Worm (Caenorhabditis elegans): Measurements from ENCODE around the gene math-45.
A peak's percentile ranks its signal among the peaks of the same experiment; 100 is the strongest.

Gene math-45

DNA sequence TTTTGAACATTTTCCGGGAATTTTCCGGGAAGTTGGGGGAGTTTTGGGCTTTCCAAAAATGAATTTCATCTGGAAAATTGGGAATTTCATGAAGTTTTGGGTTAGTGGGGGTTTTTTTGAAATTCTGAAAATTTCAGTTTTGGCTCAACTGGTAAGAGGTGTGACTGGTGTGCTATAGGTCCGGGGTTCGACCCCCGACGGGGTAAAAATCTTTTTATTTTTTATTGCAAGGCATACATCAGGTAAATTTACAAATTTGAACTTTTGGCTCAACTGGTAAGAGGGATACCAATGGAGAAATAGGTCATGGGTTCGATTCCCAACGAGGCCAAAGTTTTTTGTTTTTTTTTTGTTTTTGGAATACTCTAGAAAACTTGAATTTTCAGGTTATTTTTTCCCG lies 35.6 kb downstream of the math-45 start:
- TF ChIP-seq gei-8 (GFP tag; optimal IDR thresholded peaks at IDR 0.05) (no peak), daf-12 (tag; optimal IDR thresholded peaks at IDR 0.05) (no peak), nhr-28 (tag; optimal IDR thresholded peaks at IDR 0.05) (no peak), egl-27 (tag; optimal IDR thresholded peaks at IDR 0.05) (no peak), nhr-10 (tag; optimal IDR thresholded peaks at IDR 0.05) (no peak), R02D3.7 (tag; optimal IDR thresholded peaks at IDR 0.05) (no peak)

ce11 chrII:1478522-1478921 lies 38.7 kb downstream of the math-45 start:
- TF ChIP-seq T20F7.1 (GFP tag; optimal IDR thresholded peaks at IDR 0.05) (no peak), nhr-111 (GFP tag; optimal IDR thresholded peaks at IDR 0.05) (no peak), F37D6.2 (tag; optimal IDR thresholded peaks at IDR 0.05) (no peak), cey-2 (tag; optimal IDR thresholded peaks at IDR 0.05; ENCODE audit: borderline replicate concordance, insufficient read depth) (no peak), nhr-41 (GFP tag; IDR thresholded peaks at IDR 0.05) (no peak), ztf-11 (tag; optimal IDR thresholded peaks at IDR 0.05) (no peak), nhr-48 (tag; optimal IDR thresholded peaks at IDR 0.05) (no peak), ceh-44 (GFP tag; IDR thresholded peaks at IDR 0.05) (no peak), R02D3.7 (tag; optimal IDR thresholded peaks at IDR 0.05) (no peak), jun-1 (tag; optimal IDR thresholded peaks at IDR 0.05) (no peak), madf-5 (GFP tag; IDR thresholded peaks at IDR 0.05) (no peak), Y105C5A.15 (GFP tag; IDR thresholded peaks at IDR 0.05) (no peak), D1046.2 (GFP tag; IDR thresholded peaks at IDR 0.05) (no peak), daf-12 (tag; optimal IDR thresholded peaks at IDR 0.05) (no peak), daf-19 (GFP tag; conservative IDR thresholded peaks at IDR 0.05) (no peak), hlh-30 (tag; optimal IDR thresholded peaks at IDR 0.05; ENCODE audit: insufficient read depth) (no peak), F26F4.8 (GFP tag; conservative IDR thresholded peaks at IDR 0.05) (no peak)

ce11 chrII:1477975-1478374 lies 39.3 kb downstream of the math-45 start:
- TF ChIP-seq dmd-9 (GFP tag; IDR thresholded peaks at IDR 0.05), result no peak
- no peak for TF ChIP-seq mxl-2 (GFP tag; conservative IDR thresholded peaks at IDR 0.05)
- TF ChIP-seq egl-43 (GFP tag; IDR thresholded peaks at IDR 0.05), result no peak
- TF ChIP-seq lin-15B (tag; optimal IDR thresholded peaks at IDR 0.05), result no peak
- TF ChIP-seq ama-1 (optimal IDR thresholded peaks at IDR 0.05), result no peak
- 0 out of 2 replicates have a peak, but pooled peaks have one; percentile 30 for TF ChIP-seq snpc-1.2 (GFP tag; IDR thresholded peaks at IDR 0.05)
- no peak for TF ChIP-seq dpl-1 (GFP tag; optimal IDR thresholded peaks at IDR 0.05)
- no peak for TF ChIP-seq ztf-11 (tag; optimal IDR thresholded peaks at IDR 0.05)
- peak in 1 of 2 experiments; percentile 17 for TF ChIP-seq unc-62 (GFP tag; optimal IDR thresholded peaks at IDR 0.05 in 1 of 2)
- TF ChIP-seq unc-62 (tag; optimal IDR thresholded peaks at IDR 0.05), result no peak
- no peak for TF ChIP-seq aha-1 (tag)
- TF ChIP-seq lin-39 (tag; optimal IDR thresholded peaks at IDR 0.05), result no peak
- no peak for TF ChIP-seq set-16 (GFP tag; IDR thresholded peaks at IDR 0.05)
- no peak for TF ChIP-seq nhr-76 (tag; optimal IDR thresholded peaks at IDR 0.05)
- no peak for TF ChIP-seq dmd-6 (GFP tag; IDR thresholded peaks at IDR 0.05)
- TF ChIP-seq daf-12 (tag; optimal IDR thresholded peaks at IDR 0.05), result no peak
- TF ChIP-seq nhr-10 (tag; optimal IDR thresholded peaks at IDR 0.05), result no peak
- TF ChIP-seq Y48G9A.11 (GFP tag; IDR thresholded peaks at IDR 0.05), result no peak

- no peak for TF ChIP-seq pqm-1 (tag; optimal IDR thresholded peaks at IDR 0.05)
- 0 out of 2 replicates have a peak, but pooled peaks have one; percentile 17 for TF ChIP-seq lin-38 (GFP tag; IDR thresholded peaks at IDR 0.05)
- TF ChIP-seq pha-4 (GFP tag; IDR thresholded peaks at IDR 0.05), result 0 out of 2 replicates have a peak, but pooled peaks have one; percentile 9
- no peak for TF ChIP-seq pha-4 (tag; optimal IDR thresholded peaks at IDR 0.05)
Measured at ce11 chrII:1477295-1477694, 40.0 kb downstream of the math-45 start.
